Fruit fly (Drosophila melanogaster) whole organism, embryonic: ENCODE data around the gene mask.

Experiments used
- ATbp ChIP-seq: fragments of 200-800 bp; sonication (Bioruptor generic); optimal IDR thresholded peaks from 2 replicates; lab custom pipeline; 2017; ENCODE audit warnings: missing biosample characterization, mild to moderate bottlenecking, missing genetic modification characterization, missing genetic modification reagents
- Adf1 ChIP-seq: fragments of 200-800 bp; sonication (Bioruptor generic); IDR thresholded peaks from 2 replicates; pipeline ENCODE4 v1.3.6; 2022; ENCODE audit warnings: missing biosample characterization, missing genetic modification characterization
- C15 ChIP-seq: fragments of 200-800 bp; sonication (Bioruptor generic); IDR thresholded peaks from 3 replicates; pipeline ENCODE4 v1.3.6; 2022; ENCODE audit warnings: missing biosample characterization, missing genetic modification characterization
- CG10267 ChIP-seq: fragments of 200-800 bp; sonication (Bioruptor generic); optimal IDR thresholded peaks from 2 replicates; lab custom pipeline; 2018; ENCODE audit warnings: missing biosample characterization, mild to moderate bottlenecking, missing genetic modification characterization, moderate library complexity
- CG11247 ChIP-seq: fragments of 200-800 bp; sonication (Bioruptor generic); IDR thresholded peaks from 2 replicates; pipeline ENCODE4 v1.3.6; 2022; ENCODE audit warnings: missing biosample characterization, missing genetic modification characterization
- CG12659 ChIP-seq: fragments of 200-800 bp; sonication (Bioruptor generic); optimal IDR thresholded peaks from 3 replicates; lab custom pipeline; 2017; ENCODE audit warnings: mild to moderate bottlenecking, missing biosample characterization, missing genetic modification reagents, missing genetic modification characterization
- CG13123 ChIP-seq: fragments of 200-800 bp; sonication (Bioruptor generic); optimal IDR thresholded peaks from 2 replicates; lab custom pipeline; 2016; ENCODE audit warnings: missing biosample characterization, missing genetic modification characterization
- CG13624 ChIP-seq: fragments of 200-800 bp; sonication (Bioruptor generic); optimal IDR thresholded peaks from 2 replicates; lab custom pipeline; 2016; ENCODE audit warnings: missing biosample characterization, missing genetic modification characterization
- CG14860 ChIP-seq: fragments of 200-800 bp; sonication (Bioruptor generic); IDR thresholded peaks from 3 replicates; pipeline ENCODE4 v1.3.6; 2022; ENCODE audit warnings: missing biosample characterization, missing genetic modification characterization; ENCODE audit not compliant: partially characterized antibody
- CG1529 ChIP-seq: fragments of 200-800 bp; sonication (Bioruptor generic); optimal IDR thresholded peaks from 3 replicates; lab custom pipeline; 2018; ENCODE audit warnings: missing biosample characterization, missing genetic modification characterization
- CG31365 ChIP-seq: fragments of 200-800 bp; sonication (Bioruptor generic); optimal IDR thresholded peaks from 2 replicates; lab custom pipeline; 2018; ENCODE audit warnings: missing biosample characterization, mild to moderate bottlenecking, missing genetic modification characterization
- CG32767 ChIP-seq: fragments of 200-800 bp; sonication (Bioruptor generic); IDR thresholded peaks from 2 replicates; pipeline ENCODE4 v1.3.6; 2022; ENCODE audit warnings: missing biosample characterization, missing genetic modification characterization
- CG32772 ChIP-seq: fragments of 200-800 bp; sonication (Bioruptor generic); IDR thresholded peaks from 2 replicates; pipeline ENCODE4 v1.3.6; 2022; ENCODE audit warnings: missing biosample characterization, missing genetic modification characterization
- CG34422 ChIP-seq: fragments of 200-800 bp; sonication (Bioruptor generic); IDR thresholded peaks from 3 replicates; pipeline ENCODE4 v1.3.6; 2022; ENCODE audit warnings: missing biosample characterization, missing genetic modification characterization
- CG43689 ChIP-seq: fragments of 200-800 bp; sonication (Bioruptor generic); IDR thresholded peaks from 2 replicates; pipeline ENCODE4 v1.3.6; 2022; ENCODE audit warnings: missing biosample characterization, missing genetic modification characterization
- CG6175 ChIP-seq: fragments of 200-800 bp; sonication (Bioruptor generic); IDR thresholded peaks from 3 replicates; pipeline ENCODE4 v1.3.6; 2022; ENCODE audit warnings: missing biosample characterization, missing genetic modification characterization
- CG7357 ChIP-seq: fragments of 200-800 bp; sonication (Bioruptor generic); IDR thresholded peaks from 3 replicates; pipeline ENCODE4 v1.3.6; 2022; ENCODE audit warnings: missing biosample characterization, missing genetic modification characterization
- CG7372 ChIP-seq: fragments of 200-800 bp; sonication (Bioruptor generic); IDR thresholded peaks from 2 replicates; pipeline ENCODE4 v1.3.6; 2022; ENCODE audit warnings: missing biosample characterization, missing genetic modification characterization
- CG7786 ChIP-seq: fragments of 200-800 bp; sonication (Bioruptor generic); optimal IDR thresholded peaks from 2 replicates; lab custom pipeline; 2016; ENCODE audit warnings: missing biosample characterization, missing genetic modification characterization
- CG8924 ChIP-seq: fragments of 200-800 bp; optimal IDR thresholded peaks from 3 replicates; lab custom pipeline; 2019; ENCODE audit warnings: missing biosample characterization, mild to moderate bottlenecking, missing genetic modification characterization, moderate library complexity
- CG9817 ChIP-seq: fragments of 200-800 bp; sonication (Bioruptor generic); optimal IDR thresholded peaks from 2 replicates; lab custom pipeline; 2018; ENCODE audit warnings: missing biosample characterization, mild to moderate bottlenecking, missing genetic modification characterization, moderate library complexity
- CG9932 ChIP-seq: fragments of 200-800 bp; sonication (Bioruptor generic); IDR thresholded peaks from 2 replicates; pipeline ENCODE4 v1.3.6; 2022; ENCODE audit warnings: missing biosample characterization, missing genetic modification characterization
- Dad ChIP-seq: fragments of 200-800 bp; sonication (Bioruptor generic); optimal IDR thresholded peaks from 3 replicates; lab custom pipeline; 2016; ENCODE audit warnings: missing biosample characterization, missing genetic modification characterization
- H2.0 ChIP-seq: fragments of 200-800 bp; sonication (Bioruptor generic); IDR thresholded peaks from 2 replicates; pipeline ENCODE4 v1.3.6; 2022; ENCODE audit warnings: missing biosample characterization, missing genetic modification characterization
- HLH3B ChIP-seq: fragments of 200-800 bp; sonication (Bioruptor generic); IDR thresholded peaks from 2 replicates; pipeline ENCODE4 v1.3.6; 2022; ENCODE audit warnings: missing biosample characterization, missing genetic modification characterization
- HLH4C ChIP-seq: fragments of 200-800 bp; sonication (Bioruptor generic); IDR thresholded peaks from 3 replicates; pipeline ENCODE4 v1.3.6; 2022; ENCODE audit warnings: missing biosample characterization, missing genetic modification characterization; ENCODE audit not compliant: partially characterized antibody
- Hsf ChIP-seq: fragments of 200-800 bp; sonication (Bioruptor generic); optimal IDR thresholded peaks from 3 replicates; lab custom pipeline; 2016; ENCODE audit warnings: missing biosample characterization, missing genetic modification characterization
- Jarid2 ChIP-seq: fragments of 200-800 bp; sonication (Bioruptor generic); optimal IDR thresholded peaks from 3 replicates; lab custom pipeline; 2017; ENCODE audit warnings: mild to moderate bottlenecking, missing biosample characterization, missing genetic modification reagents, missing genetic modification characterization
- Lpt ChIP-seq: fragments of >200 bp; optimal IDR thresholded peaks from 2 replicates; lab custom pipeline; 2018; ENCODE audit warnings: missing biosample characterization, missing genetic modification characterization
- Max ChIP-seq: fragments of 200-800 bp; sonication (Bioruptor generic); optimal IDR thresholded peaks from 2 replicates; lab custom pipeline; 2016; ENCODE audit warnings: missing biosample characterization, mild to moderate bottlenecking, missing genetic modification characterization
- PHDP ChIP-seq: fragments of 200-800 bp; sonication (Bioruptor generic); optimal IDR thresholded peaks from 3 replicates; lab custom pipeline; 2018; ENCODE audit warnings: missing biosample characterization, mild to moderate bottlenecking, missing genetic modification characterization, moderate library complexity
- Rfx ChIP-seq: fragments of 200-800 bp; sonication (Bioruptor generic); IDR thresholded peaks from 2 replicates; pipeline ENCODE4 v1.3.6; 2022; ENCODE audit warnings: missing biosample characterization, missing genetic modification characterization
- Taf1 ChIP-seq: fragments of 200-800 bp; sonication (Bioruptor generic); IDR thresholded peaks from 2 replicates; pipeline ENCODE4 v1.3.6; 2022; ENCODE audit warnings: missing biosample characterization, missing genetic modification characterization
- ab ChIP-seq: fragments of 200-800 bp; sonication (Bioruptor generic); optimal IDR thresholded peaks from 2 replicates; lab custom pipeline; 2016; ENCODE audit warnings: missing biosample characterization, missing genetic modification characterization
- ase ChIP-seq: fragments of 200-800 bp; sonication (Bioruptor generic); IDR thresholded peaks from 3 replicates; pipeline ENCODE4 v1.3.6; 2022; ENCODE audit warnings: missing biosample characterization, missing genetic modification characterization
- ato ChIP-seq: fragments of 200-800 bp; sonication (Bioruptor generic); IDR thresholded peaks from 2 replicates; pipeline ENCODE4 v1.3.6; 2022; ENCODE audit warnings: missing biosample characterization, missing genetic modification characterization; ENCODE audit not compliant: partially characterized antibody
- bcd ChIP-seq: fragments of 200-800 bp; sonication (Bioruptor generic); optimal IDR thresholded peaks from 2 replicates; lab custom pipeline; 2017; ENCODE audit warnings: missing biosample characterization, mild to moderate bottlenecking, missing genetic modification characterization
- fd102C ChIP-seq: fragments of 200-800 bp; sonication (Bioruptor generic); optimal IDR thresholded peaks from 2 replicates; lab custom pipeline; 2018; ENCODE audit warnings: missing biosample characterization, mild to moderate bottlenecking, missing genetic modification characterization, moderate library complexity
- gcm ChIP-seq: fragments of 200-800 bp; sonication (Bioruptor generic); optimal IDR thresholded peaks from 2 replicates; lab custom pipeline; 2019; ENCODE audit warnings: missing biosample characterization, mild to moderate bottlenecking, missing genetic modification characterization, moderate library complexity
- grau ChIP-seq: fragments of 200-800 bp; optimal IDR thresholded peaks from 3 replicates; lab custom pipeline; 2019; ENCODE audit warnings: missing biosample characterization, mild to moderate bottlenecking, missing genetic modification characterization, moderate library complexity
- jumu ChIP-seq: fragments of 200-800 bp; sonication (Bioruptor generic); optimal IDR thresholded peaks from 3 replicates; lab custom pipeline; 2016; ENCODE audit warnings: missing biosample characterization, missing genetic modification characterization
- knrl ChIP-seq: fragments of 200-800 bp; sonication (Bioruptor generic); IDR thresholded peaks from 3 replicates; pipeline ENCODE4 v1.3.6; 2022; ENCODE audit warnings: missing biosample characterization, missing genetic modification characterization; ENCODE audit not compliant: partially characterized antibody
- lbe ChIP-seq: fragments of 200-800 bp; sonication (Bioruptor generic); optimal IDR thresholded peaks from 2 replicates; lab custom pipeline; 2016; ENCODE audit warnings: missing biosample characterization, mild to moderate bottlenecking, missing genetic modification characterization
- nerfin-2 ChIP-seq: fragments of 200-800 bp; sonication (Bioruptor generic); IDR thresholded peaks from 2 replicates; pipeline ENCODE4 v1.3.6; 2022; ENCODE audit warnings: missing biosample characterization, missing genetic modification characterization; ENCODE audit not compliant: partially characterized antibody
- onecut ChIP-seq: fragments of 200-800 bp; sonication (Bioruptor generic); IDR thresholded peaks from 2 replicates; pipeline ENCODE4 v1.3.6; 2022; ENCODE audit warnings: missing biosample characterization, missing genetic modification characterization
- otp ChIP-seq: fragments of 200-800 bp; sonication (Bioruptor generic); IDR thresholded peaks from 3 replicates; pipeline ENCODE4, ENCODE4 v1.3.6; 2022; ENCODE audit warnings: missing biosample characterization, missing genetic modification characterization
- slbo ChIP-seq: fragments of 200-800 bp; sonication (Bioruptor generic); IDR thresholded peaks from 2 replicates; pipeline ENCODE4 v1.3.6; 2022; ENCODE audit warnings: missing biosample characterization, missing genetic modification characterization
- tll ChIP-seq, 2 experiments: fragments of 200-800 bp in 1 of 2; fragments of >200 bp in 1 of 2; sonication (Bioruptor generic) in 1 of 2; optimal IDR thresholded peaks; 2 replicates each; lab custom pipeline; 2017 to 2019; ENCODE audit warnings: missing biosample characterization in 2 of 2, missing genetic modification characterization in 2 of 2, mild to moderate bottlenecking in 1 of 2, moderate library complexity in 1 of 2
- toy ChIP-seq: fragments of 200-800 bp; sonication (Bioruptor generic); IDR thresholded peaks from 2 replicates; pipeline ENCODE4 v1.3.6; 2022; ENCODE audit warnings: missing biosample characterization, missing genetic modification characterization

mask gene

dm6 chr3R:24230423-24231205 is at the start of gene mask (continued):
- peak; percentile 7 for TF ChIP-seq jumu (GFP tag; lab: Kevin White, UChicago)
- TF ChIP-seq CG8924 (tag; lab: Kevin White, UChicago), result peak; percentile 32
- TF ChIP-seq CG32772, result peak; percentile 61; the same call in 1 of the 2 replicates
- TF ChIP-seq toy (GFP tag; lab: Robert Waterston, UW), result 0 out of 2 replicates have a peak, but pooled peaks have one; percentile 28
- TF ChIP-seq CG13624 (GFP tag; lab: Kevin White, UChicago), result peak; percentile 72
- peak; percentile 79 for TF ChIP-seq slbo
- peak; percentile 74 for TF ChIP-seq onecut
- peak; percentile 65 for TF ChIP-seq CG9932
- 0 out of 2 replicates have a peak, but pooled peaks have one; percentile 25 for TF ChIP-seq Adf1
- peak; percentile 66 for TF ChIP-seq PHDP
- no peak for TF ChIP-seq knrl (GFP tag; lab: Robert Waterston, UW)
- TF ChIP-seq Dad (GFP tag; lab: Kevin White, UChicago), result peak; percentile 80
- TF ChIP-seq Taf1, result peak; percentile 46; the same call in 1 of the 2 replicates
- peak; percentile 48; the same call in 1 of the 2 replicates for TF ChIP-seq CG43689
- TF ChIP-seq ato (GFP tag; lab: Robert Waterston, UW), result peak; percentile 1; the same call in 1 of the 2 replicates
- TF ChIP-seq Lpt, result no peak
- TF ChIP-seq Max (GFP tag; lab: Kevin White, UChicago), result peak; percentile 61
- TF ChIP-seq CG10267, result peak; percentile 69
- peak; percentile 79 for TF ChIP-seq CG34422 (GFP tag; lab: Robert Waterston, UW)
- peak; percentile 93 for TF ChIP-seq Rfx (GFP tag; lab: Robert Waterston, UW)
- no peak for TF ChIP-seq CG31365 (tag; lab: Kevin White, UChicago)
- peak; percentile 18 for TF ChIP-seq CG7786 (GFP tag; lab: Kevin White, UChicago)
- TF ChIP-seq CG13123, result peak; percentile 50
- peak; percentile 87 for TF ChIP-seq CG11247 (GFP tag; lab: Robert Waterston, UW)
- TF ChIP-seq ab (GFP tag; lab: Kevin White, UChicago), result no peak
- TF ChIP-seq lbe (GFP tag; lab: Kevin White, UChicago), result peak; percentile 52
- no peak for TF ChIP-seq CG32767 (GFP tag; lab: Robert Waterston, UW)
- peak; percentile 91 for TF ChIP-seq otp
- TF ChIP-seq Hsf (GFP tag; lab: Kevin White, UChicago), result peak; percentile 84
- TF ChIP-seq CG14860, result no peak
- TF ChIP-seq grau (tag; lab: Kevin White, UChicago), result peak; percentile 51
- TF ChIP-seq fd102C (GFP tag; lab: Kevin White, UChicago), result peak; percentile 50
- no peak for TF ChIP-seq nerfin-2
- peak; percentile 61 for TF ChIP-seq HLH3B (GFP tag; lab: Robert Waterston, UW)
- TF ChIP-seq Jarid2, result peak; percentile 51
- peak; percentile 81 for TF ChIP-seq CG9817 (tag; lab: Kevin White, UChicago)
- peak; percentile 70 for TF ChIP-seq CG7372 (GFP tag; lab: Robert Waterston, UW)
- peak; percentile 61; the same call in 2 of the 3 replicates for TF ChIP-seq ase (GFP tag; lab: Robert Waterston, UW)
- TF ChIP-seq CG12659 (GFP tag; lab: Kevin White, UChicago), result peak; percentile 89
- peak in 1 of 2 experiments; percentile 62 for TF ChIP-seq tll (GFP tag; optimal IDR thresholded peaks at IDR 0.05; lab: Kevin White, UChicago)
- peak; percentile 42 for TF ChIP-seq gcm (GFP tag; lab: Kevin White, UChicago)
- TF ChIP-seq ATbp, result peak; percentile 54
- TF ChIP-seq H2.0 (GFP tag; lab: Robert Waterston, UW), result peak; percentile 70; the same call in 1 of the 2 replicates
- no peak for TF ChIP-seq HLH4C (GFP tag; lab: Robert Waterston, UW)
- peak; percentile 26 for TF ChIP-seq CG1529 (GFP tag; lab: Kevin White, UChicago)
- peak; percentile 68; the same call in 1 of the 3 replicates for TF ChIP-seq CG6175 (GFP tag; lab: Robert Waterston, UW)
- peak; percentile 48; the same call in 1 of the 3 replicates for TF ChIP-seq C15 (GFP tag; lab: Robert Waterston, UW)
- peak; percentile 88 for TF ChIP-seq bcd (GFP tag; lab: Kevin White, UChicago)
- no peak for TF ChIP-seq CG7357 (GFP tag; lab: Robert Waterston, UW)
